Worm (Caenorhabditis elegans): ENCODE measurements around the gene Y110A2AL.7.

Gene Y110A2AL.7

ce11 chrII:2854794-2855193 lies 11.8 kb upstream of the Y110A2AL.7 start (continued):
- peak; percentile 14 for TF ChIP-seq aha-1 (tag)
- TF ChIP-seq T26A8.4 (GFP tag; IDR thresholded peaks at IDR 0.05): no peak
- no peak for TF ChIP-seq lin-38 (GFP tag; IDR thresholded peaks at IDR 0.05)
- no peak for TF ChIP-seq lin-1 (GFP tag; IDR thresholded peaks at IDR 0.05)
- no peak for TF ChIP-seq aly-2 (tag; optimal IDR thresholded peaks at IDR 0.05)
- TF ChIP-seq nhr-28 (tag; optimal IDR thresholded peaks at IDR 0.05): peak; percentile 53
- no peak for TF ChIP-seq fkh-10 (GFP tag; optimal IDR thresholded peaks at IDR 0.05)
- TF ChIP-seq attf-4 (tag; optimal IDR thresholded peaks at IDR 0.05): no peak
- no peak for TF ChIP-seq Y48G9A.11 (GFP tag; IDR thresholded peaks at IDR 0.05)

- TF ChIP-seq nhr-28 (tag; optimal IDR thresholded peaks at IDR 0.05) (no peak), ztf-7 (tag; optimal IDR thresholded peaks at IDR 0.05) (no peak)
These were observed 10.8 kb upstream of the Y110A2AL.7 start for ce11 chrII:2853767-2854166.

- TF ChIP-seq fkh-10 (GFP tag; optimal IDR thresholded peaks at IDR 0.05): no peak
- TF ChIP-seq ztf-7 (tag; optimal IDR thresholded peaks at IDR 0.05): no peak
- no peak for TF ChIP-seq egl-27 (tag; optimal IDR thresholded peaks at IDR 0.05)
- no peak for TF ChIP-seq nhr-41 (GFP tag; IDR thresholded peaks at IDR 0.05)
- TF ChIP-seq saeg-2 (GFP tag; IDR thresholded peaks at IDR 0.05): no peak
- TF ChIP-seq sdz-12 (GFP tag; optimal IDR thresholded peaks at IDR 0.05): no peak
- TF ChIP-seq rbr-2 (tag; optimal IDR thresholded peaks at IDR 0.05): no peak
- TF ChIP-seq Y5F2A.4 (GFP tag; optimal IDR thresholded peaks at IDR 0.05): no peak
- no peak for TF ChIP-seq lsy-2 (tag; optimal IDR thresholded peaks at IDR 0.05)
- no peak for TF ChIP-seq nhr-102 (tag; optimal IDR thresholded peaks at IDR 0.05)
- no peak for TF ChIP-seq hif-1 (tag; optimal IDR thresholded peaks at IDR 0.05)
- TF ChIP-seq pqm-1 (tag; optimal IDR thresholded peaks at IDR 0.05): no peak
- no peak for TF ChIP-seq vab-7 (GFP tag; IDR thresholded peaks at IDR 0.05)
- no peak for TF ChIP-seq madf-5 (GFP tag; IDR thresholded peaks at IDR 0.05)
- TF ChIP-seq zfp-2 (tag; optimal IDR thresholded peaks at IDR 0.05): no peak
- TF ChIP-seq ctbp-1 (GFP tag; IDR thresholded peaks at IDR 0.05): no peak
- TF ChIP-seq snpc-4 (tag; optimal IDR thresholded peaks at IDR 0.05): no peak
- no peak for TF ChIP-seq F37D6.2 (tag; optimal IDR thresholded peaks at IDR 0.05)
- no peak for TF ChIP-seq T26A8.4 (GFP tag; IDR thresholded peaks at IDR 0.05)
These were observed 9.5 kb upstream of the Y110A2AL.7 start, which contains the start of gene ptc-3 for ce11 chrII:2852493-2852892. ptc-3 (minus strand) TSS chrII:2852593.

- TF ChIP-seq fos-1 (tag; optimal IDR thresholded peaks at IDR 0.05) (no peak), nhr-111 (GFP tag; optimal IDR thresholded peaks at IDR 0.05) (no peak), daf-19 (GFP tag; conservative IDR thresholded peaks at IDR 0.05) (no peak), lin-1 (GFP tag; IDR thresholded peaks at IDR 0.05) (no peak), set-16 (GFP tag; IDR thresholded peaks at IDR 0.05) (no peak), lsy-2 (tag; optimal IDR thresholded peaks at IDR 0.05) (no peak), lir-3 (tag; optimal IDR thresholded peaks at IDR 0.05) (no peak), zfp-3 (GFP tag; conservative IDR thresholded peaks at IDR 0.05) (no peak), aha-1 (tag) (no peak), ceh-32 (tag; optimal IDR thresholded peaks at IDR 0.05; ENCODE audit: poor library complexity) (no peak), madf-9 (GFP tag; conservative IDR thresholded peaks at IDR 0.05) (no peak), nhr-237 (tag; optimal IDR thresholded peaks at IDR 0.05) (no peak), egl-43 (GFP tag; IDR thresholded peaks at IDR 0.05) (no peak), madf-5 (GFP tag; IDR thresholded peaks at IDR 0.05) (no peak)
These were observed 3.6 kb upstream of the Y110A2AL.7 start for ce11 chrII:2846552-2846951.

ce11 chrII:2845674-2846073 lies 2.7 kb upstream of the Y110A2AL.7 start:
- TF ChIP-seq set-16 (GFP tag; IDR thresholded peaks at IDR 0.05) (peak; percentile 54), hif-1 (tag; optimal IDR thresholded peaks at IDR 0.05) (no peak), attf-4 (tag; optimal IDR thresholded peaks at IDR 0.05) (no peak), dve-1 (tag; optimal IDR thresholded peaks at IDR 0.05; ENCODE audit: insufficient read depth) (no peak), T20F7.1 (GFP tag; optimal IDR thresholded peaks at IDR 0.05) (no peak), ceh-20 (GFP tag; IDR thresholded peaks at IDR 0.05) (no peak)
